Fruit fly (Drosophila melanogaster): Measurements from ENCODE around the gene Ada3.

The Ada3 gene

dm6 chrX:18094747-18095352 lies 9.3 kb downstream of the Ada3 start (continued):
- TF ChIP-seq CG9817 (tag; optimal IDR thresholded peaks at IDR 0.05): peak; percentile 55
- no peak for TF ChIP-seq eve (GFP tag; optimal IDR thresholded peaks at IDR 0.05)
- no peak for TF ChIP-seq Vsx1 (GFP tag; optimal IDR thresholded peaks at IDR 0.05)
- TF ChIP-seq CG34224 (GFP tag; IDR thresholded peaks at IDR 0.05; ENCODE audit: partially characterized antibody): no peak
- no peak for TF ChIP-seq trem (tag; optimal IDR thresholded peaks at IDR 0.05)
- no peak for TF ChIP-seq chinmo (GFP tag; IDR thresholded peaks at IDR 0.05; ENCODE audit: partially characterized antibody)
- TF ChIP-seq ara (GFP tag; IDR thresholded peaks at IDR 0.05): no peak
- TF ChIP-seq Usf (GFP tag; optimal IDR thresholded peaks at IDR 0.05): no peak
- TF ChIP-seq CG10274 (GFP tag; optimal IDR thresholded peaks at IDR 0.05): no peak
- TF ChIP-seq CG18011 (GFP tag; optimal IDR thresholded peaks at IDR 0.05): no peak
- no peak for TF ChIP-seq btn (GFP tag; optimal IDR thresholded peaks at IDR 0.05)
- TF ChIP-seq TFAM (GFP tag; optimal IDR thresholded peaks at IDR 0.05): no peak
- TF ChIP-seq sd (tag; optimal IDR thresholded peaks at IDR 0.05): no peak
- TF ChIP-seq caup (GFP tag; optimal IDR thresholded peaks at IDR 0.05; ENCODE audit: severe bottlenecking): peak; percentile 32
- TF ChIP-seq CG10654 (GFP tag; optimal IDR thresholded peaks at IDR 0.05): no peak
- TF ChIP-seq CG12219 (GFP tag; optimal IDR thresholded peaks at IDR 0.05): no peak
- no peak for TF ChIP-seq NK7.1 (GFP tag; optimal IDR thresholded peaks at IDR 0.05)
- TF ChIP-seq HLH54F (GFP tag; optimal IDR thresholded peaks at IDR 0.05): no peak
- TF ChIP-seq CG6791 (GFP tag; IDR thresholded peaks at IDR 0.05; ENCODE audit: partially characterized antibody): no peak
- TF ChIP-seq BEAF-32 (GFP tag; optimal IDR thresholded peaks at IDR 0.05): no peak
- no peak for TF ChIP-seq cas (GFP tag; IDR thresholded peaks at IDR 0.05)
- TF ChIP-seq Rx (GFP tag; IDR thresholded peaks at IDR 0.05): no peak
- no peak for TF ChIP-seq bab2 (GFP tag; optimal IDR thresholded peaks at IDR 0.05)
- TF ChIP-seq CG2129 (GFP tag; IDR thresholded peaks at IDR 0.05; ENCODE audit: partially characterized antibody): no peak
- TF ChIP-seq seq (GFP tag; IDR thresholded peaks at IDR 0.05): no peak
- peak; percentile 58 for TF ChIP-seq crol (GFP tag; IDR thresholded peaks at IDR 0.05)
- peak; percentile 19 for TF ChIP-seq CG18619 (GFP tag; optimal IDR thresholded peaks at IDR 0.05)
- TF ChIP-seq CG17568 (GFP tag; optimal IDR thresholded peaks at IDR 0.05): no peak
- no peak for TF ChIP-seq dm (GFP tag; optimal IDR thresholded peaks at IDR 0.05)
- peak; percentile 19 for TF ChIP-seq D19B (GFP tag; optimal IDR thresholded peaks at IDR 0.05)
- no peak for TF ChIP-seq ssp (GFP tag; IDR thresholded peaks at IDR 0.05)
- peak; percentile 0 for TF ChIP-seq CG6854 (GFP tag; optimal IDR thresholded peaks at IDR 0.05)
- no peak for TF ChIP-seq Pdp1 (GFP tag; optimal IDR thresholded peaks at IDR 0.05)
- TF ChIP-seq exex (tag; optimal IDR thresholded peaks at IDR 0.05): peak; percentile 59
- peak; percentile 45; the same call in 1 of the 2 replicates for TF ChIP-seq MBD-R2 (GFP tag; IDR thresholded peaks at IDR 0.05)
- TF ChIP-seq MTF-1 (GFP tag; optimal IDR thresholded peaks at IDR 0.05; ENCODE audit: borderline replicate concordance): no peak
- no peak for TF ChIP-seq CG3065 (GFP tag; optimal IDR thresholded peaks at IDR 0.05)
- TF ChIP-seq knrl (GFP tag; IDR thresholded peaks at IDR 0.05; ENCODE audit: partially characterized antibody): no peak
- TF ChIP-seq CG10366 (GFP tag; IDR thresholded peaks at IDR 0.05): peak; percentile 60
- no peak for TF ChIP-seq CG7271 (tag; optimal IDR thresholded peaks at IDR 0.05)
- no peak for TF ChIP-seq CG14710 (tag; optimal IDR thresholded peaks at IDR 0.05)
- peak; percentile 59; the same call in 1 of the 2 replicates for TF ChIP-seq lmd (GFP tag; IDR thresholded peaks at IDR 0.05)
- TF ChIP-seq CG7556 (GFP tag; optimal IDR thresholded peaks at IDR 0.05): peak; percentile 35
- TF ChIP-seq D (optimal IDR thresholded peaks at IDR 0.05): no peak
- no peak for TF ChIP-seq D (GFP tag; optimal IDR thresholded peaks at IDR 0.05)
- no peak for TF ChIP-seq odd (GFP tag; optimal IDR thresholded peaks at IDR 0.05)
- peak; percentile 28 for TF ChIP-seq Dek (tag; optimal IDR thresholded peaks at IDR 0.05)
- no peak for TF ChIP-seq CG15073 (GFP tag; optimal IDR thresholded peaks at IDR 0.05)
- peak; percentile 14; the same call in 1 of the 2 replicates for TF ChIP-seq Xrp1 (GFP tag; IDR thresholded peaks at IDR 0.05)
- TF ChIP-seq CG9437 (GFP tag; optimal IDR thresholded peaks at IDR 0.05): no peak

Measured in whole organism, embryonic.